Worm (Caenorhabditis elegans) whole organism, L4/young adult: ENCODE measurements around the gene ppat-1.

Source experiments
- W03F9.2 ChIP-seq: fragments of 150-350 bp; optimal IDR thresholded peaks from 2 replicates; lab custom pipeline; 2014; ENCODE audit warnings: missing biosample characterization, missing genetic modification characterization
- dao-5 ChIP-seq: sonication (generic microtip); optimal IDR thresholded peaks from 2 replicates; lab custom pipeline; 2016; ENCODE audit warnings: missing genotype, missing genetic modification characterization, moderate library complexity, missing compliant biosample characterization
- him-1 ChIP-seq: sonication (generic microtip); optimal IDR thresholded peaks from 2 replicates; lab custom pipeline; 2016; ENCODE audit warnings: missing genotype, missing genetic modification reagents, missing genetic modification characterization, missing compliant biosample characterization

DNA sequence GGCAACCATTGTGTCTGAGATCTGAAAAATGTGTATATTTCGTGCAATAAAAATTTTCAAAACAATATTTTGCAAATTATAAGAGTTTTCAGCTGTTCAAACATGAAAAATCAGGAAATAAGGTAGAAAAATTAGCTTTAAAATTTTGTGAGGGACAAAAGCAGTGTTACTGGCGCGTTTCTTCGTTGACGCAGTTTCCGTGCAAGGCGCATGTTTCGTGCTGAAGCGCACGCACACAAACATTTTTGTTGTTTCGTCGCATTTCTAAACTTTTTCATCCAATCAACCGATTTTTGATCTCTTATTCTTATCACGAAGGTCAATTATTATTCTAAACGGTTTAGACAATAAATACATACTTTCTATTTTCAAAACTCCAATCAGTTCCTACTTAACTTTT lies 4.2 kb downstream of the ppat-1 start, which contains the start of gene nifk-1:
- TF ChIP-seq W03F9.2 (tag; lab: Kevin White, UChicago): peak; percentile 87
- no peak for TF ChIP-seq him-1
- TF ChIP-seq dao-5 (tag; lab: Kevin White, UChicago): no peak
